Fruit fly (Drosophila melanogaster) whole organism, adult: ENCODE data around the gene CG42637.

Source experiments
- CG7101 ChIP-seq: fragments of 200-800 bp; sonication (Bioruptor generic); optimal IDR thresholded peaks from 2 replicates; lab custom pipeline; 2018; ENCODE audit warnings: missing biosample characterization, mild to moderate bottlenecking, missing genetic modification characterization, moderate library complexity
- kay ChIP-seq: fragments of 200-800 bp; sonication (Bioruptor generic); peaks from one replicate; lab custom pipeline; 2016; ENCODE audit warnings: missing biosample characterization, missing genetic modification characterization, borderline replicate concordance
- toe ChIP-seq: fragments of 200-800 bp; sonication (Bioruptor generic); optimal IDR thresholded peaks from 2 replicates; lab custom pipeline; 2016; ENCODE audit warnings: missing biosample characterization, missing genetic modification characterization

DNA sequence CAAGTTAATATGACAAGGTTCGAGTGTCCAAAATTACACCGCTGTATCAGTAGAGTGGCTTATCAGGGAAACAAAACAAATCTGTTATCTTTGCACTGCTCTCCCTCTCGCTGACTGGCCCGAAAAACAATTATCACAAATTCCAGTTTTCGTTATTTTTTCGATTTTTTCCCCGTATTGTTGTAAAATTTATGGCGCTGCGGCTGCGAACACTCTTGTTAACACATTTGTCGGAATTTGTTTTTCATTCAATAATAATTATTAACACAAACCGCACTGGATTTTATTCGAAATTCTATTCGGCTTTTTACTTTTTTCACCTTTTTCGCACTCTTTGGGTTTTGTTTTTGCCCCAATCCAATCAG lies 2.8 kb downstream of the CG42637 start:
- no peak for TF ChIP-seq CG7101 (tag; lab: Kevin White, UChicago)
- peak; percentile 88 for TF ChIP-seq kay (GFP tag; lab: Kevin White, UChicago)
- no peak for TF ChIP-seq toe (GFP tag; lab: Kevin White, UChicago)
